Worm (Caenorhabditis elegans) whole organism, L2 larva: ENCODE results near the gene F32D1.11.

Experiments used
- F13H6.1 ChIP-seq: sonication (generic microtip); optimal IDR thresholded peaks from 2 replicates; lab custom pipeline; 2016; ENCODE audit warnings: missing genetic modification characterization, missing compliant biosample characterization
- R02D3.7 ChIP-seq: fragments of 150-350 bp; optimal IDR thresholded peaks from 2 replicates; lab custom pipeline; 2014; ENCODE audit warnings: missing biosample characterization, missing genetic modification characterization
- Y55F3AM.14 ChIP-seq: fragments of 200-800 bp; sonication (Bioruptor generic); optimal IDR thresholded peaks from 2 replicates; lab custom pipeline; 2018; ENCODE audit warnings: mild to moderate bottlenecking, missing genetic modification characterization, missing compliant biosample characterization
- alr-1 ChIP-seq: fragments of 150-350 bp; optimal IDR thresholded peaks from 2 replicates; lab custom pipeline; 2014; ENCODE audit warnings: missing biosample characterization, missing genetic modification characterization
- ama-1 ChIP-seq: fragments of 150-350 bp; optimal IDR thresholded peaks from 2 replicates; lab custom pipeline; 2018; ENCODE audit warnings: inconsistent platforms
- blmp-1 ChIP-seq: sonication (generic microtip); optimal IDR thresholded peaks from 2 replicates; lab custom pipeline; 2017; ENCODE audit warnings: missing genetic modification characterization, mild to moderate bottlenecking, missing compliant biosample characterization, antibody characterized with exemption, moderate library complexity; ENCODE audit not compliant: insufficient read depth
- dmd-4 ChIP-seq: sonication (generic microtip); optimal IDR thresholded peaks from 2 replicates; lab custom pipeline; 2017; ENCODE audit warnings: missing biosample characterization, missing genetic modification characterization
- elt-3 ChIP-seq: sonication (generic microtip); optimal IDR thresholded peaks from 2 replicates; lab custom pipeline; 2017; ENCODE audit warnings: missing biosample characterization, missing genetic modification characterization
- fos-1 ChIP-seq: fragments of 150-350 bp; optimal IDR thresholded peaks from 2 replicates; lab custom pipeline; 2014; ENCODE audit warnings: missing biosample characterization, missing genetic modification characterization
- lin-11 ChIP-seq: fragments of 150-350 bp; sonication (generic microtip); optimal IDR thresholded peaks from 2 replicates; lab custom pipeline; 2014; ENCODE audit warnings: missing biosample characterization, missing genetic modification characterization, inconsistent platforms, mixed read lengths
- mab-5 ChIP-seq: fragments of 150-350 bp; optimal IDR thresholded peaks from 2 replicates; lab custom pipeline; 2014; ENCODE audit warnings: missing biosample characterization, missing genetic modification characterization
- mbf-1 ChIP-seq: sonication (generic microtip); optimal IDR thresholded peaks from 2 replicates; lab custom pipeline; 2017; ENCODE audit warnings: missing biosample characterization, missing genetic modification characterization
- nhr-10 ChIP-seq: sonication (generic microtip); optimal IDR thresholded peaks from 2 replicates; lab custom pipeline; 2017; ENCODE audit warnings: missing biosample characterization, missing genetic modification characterization
- nhr-129 ChIP-seq: fragments of 150-350 bp; optimal IDR thresholded peaks from 2 replicates; lab custom pipeline; 2014; ENCODE audit warnings: missing biosample characterization, missing genetic modification characterization
- nhr-21 ChIP-seq: fragments of 150-350 bp; optimal IDR thresholded peaks from 2 replicates; lab custom pipeline; 2014; ENCODE audit warnings: missing biosample characterization, missing genetic modification characterization
- nhr-23 ChIP-seq: fragments of 150-350 bp; optimal IDR thresholded peaks from 2 replicates; lab custom pipeline; 2014; ENCODE audit warnings: missing biosample characterization, missing genetic modification reagents, missing genetic modification characterization
- nhr-237 ChIP-seq: fragments of 150-350 bp; optimal IDR thresholded peaks from 2 replicates; lab custom pipeline; 2014; ENCODE audit warnings: missing biosample characterization, missing genetic modification characterization
- sem-4 ChIP-seq: fragments of 150-350 bp; optimal IDR thresholded peaks from 2 replicates; lab custom pipeline; 2014; ENCODE audit warnings: missing biosample characterization, missing genetic modification reagents, missing genetic modification characterization
- sma-3 ChIP-seq: sonication (generic microtip); optimal IDR thresholded peaks from 2 replicates; lab custom pipeline; 2016; ENCODE audit warnings: missing genetic modification reagents, missing genetic modification characterization, missing compliant biosample characterization
- sma-9 ChIP-seq, 2 experiments: fragments of 150-350 bp in 1 of 2; sonication (generic microtip) in 1 of 2; optimal IDR thresholded peaks; 2 replicates each; lab custom pipeline; 2014 to 2016; ENCODE audit warnings: missing genetic modification characterization in 2 of 2, mild to moderate bottlenecking in 1 of 2, missing biosample characterization in 1 of 2, missing compliant biosample characterization in 1 of 2, missing genetic modification reagents in 1 of 2, moderate library complexity in 1 of 2
- snpc-4 ChIP-seq: fragments of 150-350 bp; optimal IDR thresholded peaks from 2 replicates; lab custom pipeline; 2014; ENCODE audit warnings: missing biosample characterization, missing genetic modification characterization
- ztf-1 ChIP-seq: fragments of 200-800 bp; sonication (Bioruptor generic); conservative IDR thresholded peaks from 2 replicates; pipeline ENCODE4 v1.3.6; 2022; ENCODE audit warnings: missing genetic modification characterization, missing compliant biosample characterization
- ztf-11 ChIP-seq: sonication (generic microtip); optimal IDR thresholded peaks from 2 replicates; lab custom pipeline; 2017; ENCODE audit warnings: missing biosample characterization, missing genetic modification characterization

The F32D1.11 gene

ce11 chrV:4322706-4323105 is 43.6 kb downstream of the F32D1.11 start, which contains the start of gene R02D1.2:
TSS of gene R02D1.2 (minus strand) at chrV:4322806.
- TF ChIP-seq F13H6.1 (tag; lab: Kevin White, UChicago) (no peak), ama-1 (lab: Kevin White, UChicago) (no peak), snpc-4 (no peak), lin-11 (tag; lab: Kevin White, UChicago) (no peak), sma-9 (GFP tag; optimal IDR thresholded peaks at IDR 0.05; lab: Kevin White, UChicago) (no peak), sma-9 (tag; optimal IDR thresholded peaks at IDR 0.05; lab: Kevin White, UChicago) (no peak), sma-3 (no peak), dmd-4 (no peak), nhr-129 (tag; lab: Kevin White, UChicago) (no peak), sem-4 (tag; lab: Kevin White, UChicago) (no peak), mab-5 (no peak), ztf-1 (GFP tag; lab: Robert Waterston, UW) (no peak), nhr-23 (tag; lab: Kevin White, UChicago) (no peak), nhr-10 (tag; lab: Kevin White, UChicago) (no peak), alr-1 (no peak), blmp-1 (tag; lab: Kevin White, UChicago) (no peak), elt-3 (tag; lab: Kevin White, UChicago) (no peak), ztf-11 (no peak), Y55F3AM.14 (GFP tag; lab: Kevin White, UChicago) (no peak), nhr-237 (no peak)

DNA sequence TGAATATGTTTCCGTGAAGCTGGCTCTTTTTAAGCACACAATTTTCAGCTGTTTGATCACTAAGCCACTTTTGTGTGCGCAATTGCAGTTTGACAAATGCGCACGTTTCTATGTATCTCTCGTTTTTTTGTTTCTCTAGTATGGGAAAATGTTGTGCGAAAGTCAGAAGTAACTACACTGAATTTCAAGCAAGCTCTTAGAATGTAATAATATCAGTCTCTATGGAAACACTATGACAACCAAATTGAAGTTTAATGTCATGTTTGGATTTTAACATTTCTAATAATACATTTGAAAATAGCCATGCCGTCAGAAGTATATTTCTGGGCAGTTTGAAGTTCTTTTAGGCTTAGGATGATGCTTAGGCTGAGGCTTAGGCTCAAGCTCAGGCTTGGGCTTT is 46.5 kb downstream of the F32D1.11 start, which contains the start of gene ZC132.9:
Gene ZC132.9 (minus strand): TSS at position 101 of the 400 bp plus-strand sequence.
- TF ChIP-seq lin-11 (tag; lab: Kevin White, UChicago) = no peak
- no peak for TF ChIP-seq mbf-1 (tag; lab: Kevin White, UChicago)
- no peak for TF ChIP-seq fos-1 (tag; lab: Kevin White, UChicago)
- TF ChIP-seq R02D3.7 = no peak
- no peak for TF ChIP-seq elt-3 (tag; lab: Kevin White, UChicago)
- no peak for TF ChIP-seq dmd-4
- TF ChIP-seq nhr-21 = no peak
- no peak for TF ChIP-seq ztf-11
